ENCODE assay signal across 1 fruit fly cellular context in genomic region chr2L:20682136-20682733, dm6.
TF ChIP-seq lines count a peak whose summit lies in the region.

Gene CG2617, plus strand, starts transcription at chr2L:20682368.

TF ChIP-seq in whole organism, embryonic, 481 proteins besides CTCF, POLR2A, EP300 and RAD21 (continued from another document):
- TF ChIP-seq esg (GFP tag; conservative IDR thresholded peaks at IDR 0.05; lab: Robert Waterston, UW) = 0 out of 2 replicates have a peak, but pooled peaks have one; percentile 2
- TF ChIP-seq unc-4 (GFP tag; IDR thresholded peaks at IDR 0.05; lab: Robert Waterston, UW; ENCODE audit: partially characterized antibody) = peak; percentile 44
- 0 out of 3 replicates have a peak, but pooled peaks have one; percentile 8 for TF ChIP-seq tgo (GFP tag; IDR thresholded peaks at IDR 0.05; lab: Robert Waterston, UW)
- TF ChIP-seq dimm (GFP tag; IDR thresholded peaks at IDR 0.05; lab: Robert Waterston, UW) = no peak
- TF ChIP-seq CG6791 (GFP tag; IDR thresholded peaks at IDR 0.05; lab: Robert Waterston, UW; ENCODE audit: partially characterized antibody) = peak; percentile 13; the same call in 1 of the 3 replicates
- TF ChIP-seq stwl (tag; optimal IDR thresholded peaks at IDR 0.05; lab: Kevin White, UChicago) = peak; percentile 16
- TF ChIP-seq Ptx1 (GFP tag; IDR thresholded peaks at IDR 0.05; lab: Robert Waterston, UW) = 0 out of 2 replicates have a peak, but pooled peaks have one; percentile 2
- TF ChIP-seq CG32772 (GFP tag; IDR thresholded peaks at IDR 0.05; lab: Robert Waterston, UW) = no peak
- no peak for TF ChIP-seq Fer3 (tag; optimal IDR thresholded peaks at IDR 0.05; lab: Kevin White, UChicago)
- TF ChIP-seq CoRest (tag; optimal IDR thresholded peaks at IDR 0.05; lab: Kevin White, UChicago) = peak; percentile 33
- peak; percentile 66 for TF ChIP-seq CG30020 (tag; optimal IDR thresholded peaks at IDR 0.05; lab: Kevin White, UChicago)
- no peak for TF ChIP-seq Stat92E (GFP tag; optimal IDR thresholded peaks at IDR 0.05; lab: Kevin White, UChicago)
- TF ChIP-seq CG4328 (GFP tag; optimal IDR thresholded peaks at IDR 0.05; lab: Kevin White, UChicago) = no peak
